Fruit fly (Drosophila melanogaster) whole organism, embryonic: ENCODE measurements around the gene CG43996.

Experiments
- Adf1 ChIP-seq: fragments of 200-800 bp; sonication (Bioruptor generic); IDR thresholded peaks from 2 replicates; pipeline ENCODE4 v1.3.6; 2022; ENCODE audit warnings: missing biosample characterization, missing genetic modification characterization
- CG12155 ChIP-seq: fragments of 200-800 bp; sonication (Bioruptor generic); optimal IDR thresholded peaks from 3 replicates; lab custom pipeline; 2016; ENCODE audit warnings: missing biosample characterization, missing genetic modification characterization
- CG12391 ChIP-seq: fragments of 200-800 bp; sonication (Bioruptor generic); optimal IDR thresholded peaks from 3 replicates; lab custom pipeline; 2018; ENCODE audit warnings: missing biosample characterization, mild to moderate bottlenecking, missing genetic modification characterization, moderate library complexity
- CG2678 ChIP-seq: fragments of 200-800 bp; sonication (Bioruptor generic); optimal IDR thresholded peaks from 3 replicates; lab custom pipeline; 2019; ENCODE audit warnings: missing biosample characterization, mild to moderate bottlenecking, missing genetic modification characterization, moderate library complexity
- CG3065 ChIP-seq: fragments of 200-800 bp; sonication (Bioruptor generic); optimal IDR thresholded peaks from 2 replicates; lab custom pipeline; 2016; ENCODE audit warnings: missing biosample characterization, missing genetic modification characterization
- CG3995 ChIP-seq: fragments of 200-800 bp; sonication (Bioruptor generic); optimal IDR thresholded peaks from 3 replicates; lab custom pipeline; 2016; ENCODE audit warnings: missing biosample characterization, missing genetic modification characterization
- CG4404 ChIP-seq: fragments of 200-800 bp; sonication (Bioruptor generic); IDR thresholded peaks from 2 replicates; pipeline ENCODE4 v1.3.6; 2022; ENCODE audit warnings: missing biosample characterization, missing genetic modification characterization
- CG8924 ChIP-seq: fragments of 200-800 bp; optimal IDR thresholded peaks from 3 replicates; lab custom pipeline; 2019; ENCODE audit warnings: missing biosample characterization, mild to moderate bottlenecking, missing genetic modification characterization, moderate library complexity
- E2f1 ChIP-seq: fragments of 200-800 bp; sonication (Bioruptor generic); IDR thresholded peaks from 2 replicates; pipeline ENCODE4 v1.3.6; 2022; ENCODE audit warnings: missing biosample characterization, missing genetic modification characterization
- Gsc ChIP-seq: fragments of 200-800 bp; sonication (Bioruptor generic); IDR thresholded peaks from 2 replicates; pipeline ENCODE4 v1.3.6; 2022; ENCODE audit warnings: missing biosample characterization, missing genetic modification characterization
- HmgZ ChIP-seq: fragments of 200-800 bp; sonication (Bioruptor generic); optimal IDR thresholded peaks from 2 replicates; lab custom pipeline; 2018; ENCODE audit warnings: missing biosample characterization, mild to moderate bottlenecking, missing genetic modification characterization
- Optix ChIP-seq: fragments of 200-800 bp; sonication (Bioruptor generic); IDR thresholded peaks from 3 replicates; pipeline ENCODE4 v1.3.6; 2022; ENCODE audit warnings: missing biosample characterization, missing genetic modification characterization
- Taf1 ChIP-seq: fragments of 200-800 bp; sonication (Bioruptor generic); IDR thresholded peaks from 2 replicates; pipeline ENCODE4 v1.3.6; 2022; ENCODE audit warnings: missing biosample characterization, missing genetic modification characterization
- Trl ChIP-seq, 3 experiments: fragments of >200 bp in 2 of 3; fragments of 200-800 bp in 1 of 3; sonication (Bioruptor generic) in 1 of 3; optimal IDR thresholded peaks; 2 replicates in 1 of 3; 3 replicates in 2 of 3; lab custom pipeline; 2016 to 2017; ENCODE audit warnings: missing biosample characterization in 1 of 3, missing genetic modification characterization in 1 of 3
- chinmo ChIP-seq: fragments of 200-800 bp; sonication (Bioruptor generic); IDR thresholded peaks from 4 replicates; pipeline ENCODE4 v1.3.6; 2022; ENCODE audit warnings: missing biosample characterization, missing genetic modification characterization; ENCODE audit not compliant: partially characterized antibody
- ci ChIP-seq: fragments of 200-800 bp; sonication (Bioruptor generic); IDR thresholded peaks from 3 replicates; pipeline ENCODE4 v1.3.6; 2022; ENCODE audit warnings: missing biosample characterization, missing genetic modification characterization
- crol ChIP-seq: fragments of 200-800 bp; sonication (Bioruptor generic); IDR thresholded peaks from 2 replicates; pipeline ENCODE4 v1.3.6; 2022; ENCODE audit warnings: missing biosample characterization, missing genetic modification characterization
- kni ChIP-seq: fragments of 200-800 bp; sonication (Bioruptor generic); optimal IDR thresholded peaks from 3 replicates; lab custom pipeline; 2017; ENCODE audit warnings: mild to moderate bottlenecking, missing biosample characterization, missing genetic modification reagents, missing genetic modification characterization
- nmo ChIP-seq: fragments of 200-800 bp; sonication (Bioruptor generic); optimal IDR thresholded peaks from 2 replicates; lab custom pipeline; 2018; ENCODE audit warnings: missing biosample characterization, mild to moderate bottlenecking, missing genetic modification characterization, moderate library complexity
- row ChIP-seq: fragments of 200-800 bp; sonication (Bioruptor generic); IDR thresholded peaks from 3 replicates; pipeline ENCODE4 v1.3.6; 2022; ENCODE audit warnings: missing biosample characterization, missing genetic modification characterization
- scrt ChIP-seq: fragments of 200-800 bp; sonication (Bioruptor generic); optimal IDR thresholded peaks from 2 replicates; lab custom pipeline; 2018; ENCODE audit warnings: missing biosample characterization, mild to moderate bottlenecking, missing genetic modification characterization, moderate library complexity
- tin ChIP-seq: fragments of 200-800 bp; sonication (Bioruptor generic); optimal IDR thresholded peaks from 3 replicates; lab custom pipeline; 2016; ENCODE audit warnings: missing biosample characterization, missing genetic modification characterization

Gene CG43996

DNA sequence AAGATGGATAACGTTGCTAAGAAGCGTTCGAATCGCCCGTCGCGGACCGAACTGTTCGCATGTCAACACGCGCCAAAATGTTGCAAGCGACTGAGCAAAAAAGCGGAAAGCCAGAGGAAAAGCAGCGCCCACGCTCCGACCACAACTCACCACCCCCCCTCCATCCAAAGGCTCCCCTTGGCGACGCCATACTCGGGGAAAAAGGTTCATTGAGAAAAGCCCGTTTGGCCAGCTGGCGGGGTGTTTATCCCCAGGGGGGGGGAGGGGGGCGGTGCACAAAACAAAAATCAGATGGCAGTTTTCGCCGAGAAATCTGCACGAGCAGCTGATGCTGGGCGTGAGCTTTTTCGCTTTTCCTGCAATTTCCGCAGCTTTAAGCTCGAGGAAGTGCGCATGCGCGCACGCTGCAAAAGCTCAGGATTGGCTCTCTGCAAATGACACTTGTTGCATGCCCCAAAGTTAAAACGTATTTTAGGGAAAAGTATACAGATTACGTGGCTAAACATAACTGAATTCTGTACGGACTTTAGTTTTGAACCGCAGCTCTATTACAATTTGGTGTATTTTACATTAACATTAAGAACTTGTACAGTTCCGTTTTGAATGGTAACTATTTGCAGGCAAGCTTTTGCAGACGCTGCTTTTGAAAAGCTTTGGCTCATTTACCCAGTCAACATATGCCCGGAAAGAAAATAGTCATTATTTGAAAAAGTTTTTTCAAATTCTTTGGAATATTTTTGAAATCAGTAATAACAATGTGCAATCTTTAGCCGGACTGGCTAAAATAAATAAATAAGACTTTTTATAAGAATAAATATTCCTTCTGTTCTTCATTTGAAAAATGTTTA is 25.9 kb downstream of the CG43996 start (continued):
- TF ChIP-seq Adf1 (GFP tag; lab: Robert Waterston, UW): peak; percentile 35; the same call in 1 of the 2 replicates
- TF ChIP-seq Optix (GFP tag; lab: Robert Waterston, UW): no peak
- TF ChIP-seq, all 482 proteins: peak for 14

DNA sequence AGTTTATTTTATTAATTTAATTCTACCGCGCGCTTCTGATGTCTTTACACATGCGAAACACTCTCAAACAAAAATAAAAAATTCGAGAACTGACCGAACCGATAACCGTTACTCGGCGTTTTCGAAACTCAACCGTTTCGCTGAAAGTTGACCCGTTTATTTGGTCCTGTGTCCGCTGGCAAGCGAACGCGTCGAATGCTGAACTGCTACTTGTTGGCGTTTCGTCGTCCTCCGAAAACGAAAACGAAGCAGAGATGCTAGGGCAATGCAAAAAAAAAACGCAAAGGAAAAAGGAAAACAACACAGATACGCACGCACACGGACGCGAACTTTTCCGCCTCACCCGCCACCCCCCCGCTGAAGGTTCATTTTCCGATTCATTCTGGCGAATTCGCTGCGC is 44.5 kb downstream of the CG43996 start, which contains the start of gene CG45002:
CG45002 (minus strand) TSS at position 101 of the 400 bp plus-strand sequence.
- no peak for TF ChIP-seq CG3065 (GFP tag; lab: Kevin White, UChicago)
- TF ChIP-seq CG8924 (tag; lab: Kevin White, UChicago): no peak
- TF ChIP-seq Adf1 (GFP tag; lab: Robert Waterston, UW): peak; percentile 13; the same call in 1 of the 2 replicates
- 0 out of 4 replicates have a peak, but pooled peaks have one; percentile 39 for TF ChIP-seq chinmo (GFP tag; lab: Robert Waterston, UW)
- TF ChIP-seq CG3995 (GFP tag; lab: Kevin White, UChicago): no peak
- no peak for TF ChIP-seq CG12155
- no peak; the same call in 1 of the 2 replicates for TF ChIP-seq E2f1
- no peak for TF ChIP-seq HmgZ (tag; lab: Kevin White, UChicago)
- TF ChIP-seq tin (GFP tag; lab: Kevin White, UChicago): no peak
- no peak for TF ChIP-seq nmo (GFP tag; lab: Kevin White, UChicago)
- no peak for TF ChIP-seq Trl (optimal IDR thresholded peaks at IDR 0.05; lab: Kevin White, UChicago)
- no peak for TF ChIP-seq Trl (GFP tag; optimal IDR thresholded peaks at IDR 0.05; lab: Kevin White, UChicago)
- peak; percentile 9; the same call in 1 of the 3 replicates for TF ChIP-seq row (GFP tag; lab: Robert Waterston, UW)
- TF ChIP-seq scrt (GFP tag; lab: Kevin White, UChicago): peak; percentile 45
- no peak for TF ChIP-seq Taf1
- peak; percentile 78 for TF ChIP-seq crol
- no peak for TF ChIP-seq CG2678

DNA sequence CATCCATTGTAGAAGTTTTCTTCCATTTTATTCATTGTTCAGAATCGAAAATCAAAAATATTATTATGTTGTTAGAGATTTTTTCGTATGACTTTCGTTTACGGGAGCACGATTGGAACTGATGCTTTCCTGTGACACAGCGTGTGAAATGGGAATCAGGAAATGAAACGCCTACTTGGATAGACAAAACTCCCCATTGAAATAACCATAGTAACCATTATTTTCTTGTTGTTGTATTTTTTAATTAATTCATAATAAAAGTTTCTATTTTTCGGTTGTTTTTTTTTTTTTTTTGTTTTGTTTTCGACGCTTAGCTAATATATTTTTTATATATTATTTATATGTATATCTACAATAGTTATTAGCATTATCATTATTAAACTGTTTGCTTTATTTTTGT is 46.3 kb downstream of the CG43996 start, which contains the start of gene CG43077:
CG43077 (minus strand) TSS at position 101 of the 400 bp plus-strand sequence.
- TF ChIP-seq kni (no peak), Gsc (GFP tag; lab: Robert Waterston, UW) (no peak), CG4404 (GFP tag; lab: Robert Waterston, UW) (no peak), ci (GFP tag; lab: Robert Waterston, UW) (no peak), CG12391 (no peak)
